Worm (Caenorhabditis elegans): ENCODE measurements around the gene lurp-3.

The lurp-3 gene

DNA sequence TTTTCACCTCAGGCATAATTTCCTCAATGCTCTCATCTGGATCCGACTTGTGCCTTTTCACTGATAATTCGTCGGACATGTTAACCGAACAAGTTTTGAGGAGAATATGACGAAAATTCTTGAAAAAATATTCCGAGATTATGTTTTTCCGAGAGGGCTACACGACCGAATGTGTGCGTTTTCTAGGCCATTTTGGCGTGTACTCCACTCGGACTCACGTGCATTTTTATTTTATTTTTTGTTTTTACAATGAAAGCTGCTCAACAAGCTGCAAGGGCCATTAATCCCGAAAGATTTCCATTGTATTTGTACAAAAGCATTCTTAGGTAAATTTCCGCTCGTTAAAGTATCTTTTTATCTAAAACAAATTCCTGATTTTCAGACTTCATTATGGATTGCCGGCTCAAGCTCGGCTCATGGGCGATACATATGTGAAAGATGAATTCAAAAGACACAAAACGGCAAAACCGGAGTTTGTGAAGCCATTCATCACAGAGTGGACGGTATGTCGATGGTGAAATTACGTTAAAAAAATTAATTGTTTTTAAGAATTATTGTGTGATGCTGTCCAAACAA lies 12.7 kb downstream of the lurp-3 start, which contains the start of the genes F25H9.6 and F25H9.7:
TSS of gene F25H9.6 (minus strand) at position 172 of the 576 bp plus-strand sequence.
TSS of gene F25H9.7 (plus strand) at position 187 of the 576 bp plus-strand sequence.
- no peak for TF ChIP-seq zip-8 (tag; optimal IDR thresholded peaks at IDR 0.05)
- peak; percentile 52 for TF ChIP-seq mep-1 (tag; optimal IDR thresholded peaks at IDR 0.05)
- no peak for TF ChIP-seq lsy-2 (tag; optimal IDR thresholded peaks at IDR 0.05)
- TF ChIP-seq M03D4.4 (tag; optimal IDR thresholded peaks at IDR 0.05) = no peak
- TF ChIP-seq ztf-11 (tag; optimal IDR thresholded peaks at IDR 0.05) = no peak
- TF ChIP-seq drap-1 (GFP tag; optimal IDR thresholded peaks at IDR 0.05) = peak; percentile 30
- TF ChIP-seq elt-3 (tag; optimal IDR thresholded peaks at IDR 0.05) = no peak
- no peak for TF ChIP-seq unc-120 (tag; optimal IDR thresholded peaks at IDR 0.05; ENCODE audit: poor library complexity, severe bottlenecking)
- no peak for TF ChIP-seq pha-4 (tag; optimal IDR thresholded peaks at IDR 0.05)
- TF ChIP-seq blmp-1 (tag; optimal IDR thresholded peaks at IDR 0.05) = no peak
- TF ChIP-seq lin-13 (tag; optimal IDR thresholded peaks at IDR 0.05) = peak; percentile 33
- peak; percentile 49 for TF ChIP-seq ces-1 (GFP tag; optimal IDR thresholded peaks at IDR 0.05)
- no peak for TF ChIP-seq snpc-4 (tag; optimal IDR thresholded peaks at IDR 0.05)
- TF ChIP-seq sptf-1 (tag; optimal IDR thresholded peaks at IDR 0.05) = peak; percentile 78
- TF ChIP-seq lin-32 (GFP tag; optimal IDR thresholded peaks at IDR 0.05) = no peak
- no peak for TF ChIP-seq mab-5 (tag; optimal IDR thresholded peaks at IDR 0.05)
- TF ChIP-seq mls-2 (tag; optimal IDR thresholded peaks at IDR 0.05) = no peak
- no peak for TF ChIP-seq unc-39 (tag; optimal IDR thresholded peaks at IDR 0.05)
- no peak for TF ChIP-seq sem-2 (GFP tag; optimal IDR thresholded peaks at IDR 0.05)
- no peak for TF ChIP-seq tbx-8 (GFP tag; optimal IDR thresholded peaks at IDR 0.05)
- TF ChIP-seq cnd-1 (tag; optimal IDR thresholded peaks at IDR 0.05) = peak; percentile 55

DNA sequence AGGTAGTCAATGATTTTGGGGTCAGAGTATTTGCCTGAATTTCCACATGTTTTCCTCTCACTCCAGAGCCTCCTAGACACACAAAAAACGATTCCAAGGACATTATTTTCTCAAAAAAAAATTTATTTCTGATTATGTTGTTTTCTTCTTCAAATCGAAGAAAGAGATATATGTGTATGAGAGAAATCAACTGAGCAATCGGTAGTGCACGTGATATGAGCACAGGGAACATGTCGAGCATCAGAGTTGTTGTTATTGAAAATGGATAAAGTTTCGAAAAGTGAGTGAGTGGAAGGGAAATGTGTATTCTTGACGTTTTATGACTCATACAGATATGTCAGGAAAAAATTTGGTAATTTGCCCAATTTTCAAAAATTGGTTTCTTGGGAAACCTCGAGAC lies 16.5 kb downstream of the lurp-3 start:
- no peak for TF ChIP-seq unc-120 (tag; optimal IDR thresholded peaks at IDR 0.05; ENCODE audit: poor library complexity, severe bottlenecking)
- no peak for TF ChIP-seq elt-3 (tag; optimal IDR thresholded peaks at IDR 0.05)
- TF ChIP-seq nhr-28 (tag; optimal IDR thresholded peaks at IDR 0.05) = no peak
- no peak for TF ChIP-seq sem-2 (GFP tag; optimal IDR thresholded peaks at IDR 0.05)
- no peak for TF ChIP-seq mls-2 (tag; optimal IDR thresholded peaks at IDR 0.05)
- TF ChIP-seq zip-8 (tag; optimal IDR thresholded peaks at IDR 0.05) = no peak
- TF ChIP-seq ham-2 (GFP tag; optimal IDR thresholded peaks at IDR 0.05) = no peak
- TF ChIP-seq cnd-1 (tag; optimal IDR thresholded peaks at IDR 0.05) = no peak
- TF ChIP-seq unc-39 (tag; optimal IDR thresholded peaks at IDR 0.05) = no peak
- TF ChIP-seq sptf-1 (tag; optimal IDR thresholded peaks at IDR 0.05) = no peak
- no peak for TF ChIP-seq drap-1 (GFP tag; optimal IDR thresholded peaks at IDR 0.05)
- TF ChIP-seq unc-62 (GFP tag; optimal IDR thresholded peaks at IDR 0.05) = no peak
- TF ChIP-seq ceh-43 (GFP tag; optimal IDR thresholded peaks at IDR 0.05) = no peak
- no peak for TF ChIP-seq nhr-2 (tag; optimal IDR thresholded peaks at IDR 0.05)
- TF ChIP-seq hlh-1 (tag; optimal IDR thresholded peaks at IDR 0.05) = no peak
- TF ChIP-seq elt-1 (tag; optimal IDR thresholded peaks at IDR 0.05; ENCODE audit: borderline replicate concordance, insufficient read depth) = no peak
- no peak for TF ChIP-seq ces-1 (GFP tag; optimal IDR thresholded peaks at IDR 0.05)

DNA sequence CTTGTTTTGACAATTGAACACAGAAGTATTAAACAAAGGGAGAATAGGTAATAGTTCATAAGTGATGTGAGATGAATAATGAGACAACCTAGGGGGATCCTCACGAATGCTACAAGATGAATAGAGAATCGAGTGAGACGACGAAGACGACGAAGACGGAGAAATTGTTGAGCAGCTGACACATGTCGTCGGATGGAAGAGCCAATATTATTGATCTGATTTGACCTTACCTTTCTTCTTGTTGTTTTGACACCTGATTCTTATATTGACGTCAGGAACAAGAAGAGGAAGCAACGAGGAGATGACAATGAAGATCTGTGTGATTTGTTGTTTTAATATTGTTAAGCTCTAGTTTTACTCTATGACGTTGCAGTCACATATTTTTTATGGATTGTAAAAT lies 17.9 kb downstream of the lurp-3 start, which contains the start of gene T10G3.1:
TSS of gene T10G3.1 (minus strand) at position 213 of the 400 bp plus-strand sequence.
- TF ChIP-seq lin-32 (GFP tag; optimal IDR thresholded peaks at IDR 0.05) (no peak), unc-62 (GFP tag; optimal IDR thresholded peaks at IDR 0.05) (peak; percentile 79), unc-120 (tag; optimal IDR thresholded peaks at IDR 0.05; ENCODE audit: poor library complexity, severe bottlenecking) (no peak), hlh-1 (tag; optimal IDR thresholded peaks at IDR 0.05) (peak; percentile 97), bed-3 (GFP tag; optimal IDR thresholded peaks at IDR 0.05) (no peak), nhr-76 (tag; optimal IDR thresholded peaks at IDR 0.05) (no peak), nhr-28 (tag; optimal IDR thresholded peaks at IDR 0.05) (no peak), cnd-1 (tag; optimal IDR thresholded peaks at IDR 0.05) (no peak), zip-8 (tag; optimal IDR thresholded peaks at IDR 0.05) (no peak), drap-1 (GFP tag; optimal IDR thresholded peaks at IDR 0.05) (no peak), elt-3 (tag; optimal IDR thresholded peaks at IDR 0.05) (no peak)

DNA sequence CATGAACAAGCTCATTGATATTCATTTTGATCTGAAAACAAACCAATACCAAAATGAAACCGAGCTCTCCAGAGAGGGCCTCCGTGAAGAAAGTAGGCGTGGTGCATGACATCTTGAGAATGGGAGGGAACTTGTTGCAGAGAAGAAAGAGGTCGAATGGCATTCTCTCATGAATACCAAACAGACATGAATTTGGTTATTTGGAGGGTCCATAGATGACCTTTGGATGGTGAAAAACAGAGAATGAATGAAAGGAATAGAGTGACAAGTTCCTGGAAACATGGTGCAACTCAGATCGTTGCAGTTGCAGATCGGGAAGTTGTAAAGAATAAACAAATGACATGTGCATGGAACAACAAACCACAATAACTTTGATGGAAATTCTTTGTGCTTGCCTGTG lies 20.8 kb downstream of the lurp-3 start, which contains the start of gene T10G3.8:
TSS of gene T10G3.8 (minus strand) at position 101 of the 400 bp plus-strand sequence.
- TF ChIP-seq hlh-1 (tag; optimal IDR thresholded peaks at IDR 0.05) = no peak
- TF ChIP-seq unc-39 (tag; optimal IDR thresholded peaks at IDR 0.05) = no peak
- TF ChIP-seq bed-3 (GFP tag; optimal IDR thresholded peaks at IDR 0.05) = no peak
- no peak for TF ChIP-seq nhr-2 (tag; optimal IDR thresholded peaks at IDR 0.05)
- no peak for TF ChIP-seq nhr-28 (tag; optimal IDR thresholded peaks at IDR 0.05)
- no peak for TF ChIP-seq snpc-4 (tag; optimal IDR thresholded peaks at IDR 0.05)
- no peak for TF ChIP-seq ceh-43 (GFP tag; optimal IDR thresholded peaks at IDR 0.05)
- no peak for TF ChIP-seq lin-13 (tag; optimal IDR thresholded peaks at IDR 0.05)
